Worm (Caenorhabditis elegans): Measurements from ENCODE around the gene pstk-1.

pstk-1 gene

ce11 chrIII:12466310-12466709 is at the start of gene pstk-1:
Gene pstk-1, plus strand, starts transcription at chrIII:12466610.
- no peak for TF ChIP-seq snpc-4 (tag; optimal IDR thresholded peaks at IDR 0.05)
- TF ChIP-seq ceh-82 (tag; optimal IDR thresholded peaks at IDR 0.05), result no peak
- no peak for TF ChIP-seq tag-97 (GFP tag; IDR thresholded peaks at IDR 0.05)
- no peak for TF ChIP-seq egl-27 (tag; optimal IDR thresholded peaks at IDR 0.05)
- TF ChIP-seq zfp-3 (GFP tag; conservative IDR thresholded peaks at IDR 0.05), result no peak
- no peak for TF ChIP-seq spr-3 (GFP tag; optimal IDR thresholded peaks at IDR 0.05)
- no peak for TF ChIP-seq daf-8 (GFP tag; IDR thresholded peaks at IDR 0.05)
- no peak for TF ChIP-seq lin-29 (GFP tag; IDR thresholded peaks at IDR 0.05)
- TF ChIP-seq dmd-6 (GFP tag; IDR thresholded peaks at IDR 0.05), result no peak
- TF ChIP-seq Y105C5A.15 (GFP tag; IDR thresholded peaks at IDR 0.05), result no peak

DNA sequence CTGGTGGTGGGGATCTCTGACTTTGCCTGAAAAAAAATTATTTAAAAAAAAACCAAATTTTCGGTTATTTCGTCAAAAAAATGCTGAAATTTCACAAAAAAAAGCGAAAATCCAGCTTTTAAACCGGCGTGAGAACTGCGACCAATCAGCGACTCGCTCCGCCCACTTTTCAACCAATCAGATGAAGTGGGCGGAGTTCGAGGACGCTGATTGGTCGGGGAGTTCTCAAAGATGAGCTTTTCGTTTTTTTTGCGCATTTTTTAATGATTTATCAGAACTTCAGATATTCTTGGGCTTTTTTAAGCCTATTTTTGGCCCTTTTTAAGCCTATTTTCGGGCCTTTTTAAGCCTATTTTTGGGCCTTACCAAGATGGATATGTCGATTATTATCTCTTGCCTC is 46.2 kb upstream of the pstk-1 start:
- TF ChIP-seq saeg-2 (GFP tag; IDR thresholded peaks at IDR 0.05), result no peak
- TF ChIP-seq ces-1 (GFP tag; optimal IDR thresholded peaks at IDR 0.05), result no peak
- TF ChIP-seq gei-8 (GFP tag; optimal IDR thresholded peaks at IDR 0.05), result no peak
- no peak for TF ChIP-seq jun-1 (tag; optimal IDR thresholded peaks at IDR 0.05)
- TF ChIP-seq F49E8.2 (tag; optimal IDR thresholded peaks at IDR 0.05; ENCODE audit: borderline replicate concordance), result no peak
- no peak for TF ChIP-seq dmd-9 (GFP tag; IDR thresholded peaks at IDR 0.05)
- no peak for TF ChIP-seq Y75B8A.6 (GFP tag; IDR thresholded peaks at IDR 0.05)
- TF ChIP-seq zip-11 (GFP tag; IDR thresholded peaks at IDR 0.05), result no peak
- no peak for TF ChIP-seq mdl-1 (tag; optimal IDR thresholded peaks at IDR 0.05)
- TF ChIP-seq nhr-102 (tag; optimal IDR thresholded peaks at IDR 0.05), result no peak
- TF ChIP-seq Y48G9A.11 (GFP tag; IDR thresholded peaks at IDR 0.05), result no peak
- TF ChIP-seq ztf-7 (tag; optimal IDR thresholded peaks at IDR 0.05), result no peak

DNA sequence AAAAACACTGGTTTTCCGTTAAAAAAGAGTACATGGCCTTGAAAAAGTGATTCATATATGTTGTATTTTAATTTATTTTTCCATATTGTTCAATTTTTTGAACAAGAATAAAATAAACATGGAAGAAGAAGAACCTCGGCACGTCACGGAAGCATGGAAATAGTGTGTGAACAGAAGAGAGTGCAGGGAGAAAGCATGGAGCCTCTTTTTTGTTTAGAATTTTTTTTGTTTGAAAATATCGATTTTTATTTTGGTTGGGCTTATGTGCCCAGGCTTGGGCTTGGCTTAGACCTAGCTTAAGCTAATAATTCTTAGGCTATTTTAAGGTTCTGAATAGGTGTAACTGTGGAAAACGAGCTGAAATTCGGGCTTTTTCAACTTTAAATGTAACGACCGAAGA is 44.7 kb upstream of the pstk-1 start, which contains the start of gene tat-1:
Gene tat-1 (minus strand): TSS at position 11 of the 400 bp plus-strand sequence.
- TF ChIP-seq daf-16 (GFP tag; optimal IDR thresholded peaks at IDR 0.05) (no peak), daf-16 (tag; optimal IDR thresholded peaks at IDR 0.05) (peak; percentile 33), pha-4 (GFP tag; IDR thresholded peaks at IDR 0.05) (no peak), pha-4 (tag; optimal IDR thresholded peaks at IDR 0.05) (peak; percentile 42), D1046.2 (GFP tag; IDR thresholded peaks at IDR 0.05) (no peak)

DNA sequence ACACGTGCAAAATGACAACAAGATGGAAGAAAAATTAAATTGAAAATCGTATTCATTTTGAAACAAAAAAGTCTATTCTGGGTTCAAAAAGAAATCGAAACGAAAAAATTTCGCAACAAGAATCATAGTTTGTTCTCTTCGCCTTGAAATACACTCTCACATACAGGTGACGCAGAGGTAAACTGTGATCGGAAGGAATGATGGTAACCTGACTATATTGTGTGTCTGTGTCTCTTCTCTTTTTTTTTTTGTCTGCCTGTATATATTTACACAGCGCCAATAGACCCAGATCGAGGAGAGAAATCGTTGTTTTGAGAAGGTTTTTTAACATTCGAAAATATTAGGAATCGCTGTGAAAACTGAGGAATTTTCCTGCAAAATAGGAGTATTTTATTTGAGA is 42.3 kb upstream of the pstk-1 start:
- TF ChIP-seq lir-3 (tag; optimal IDR thresholded peaks at IDR 0.05) (no peak), dmd-6 (GFP tag; IDR thresholded peaks at IDR 0.05) (peak; percentile 68), hlh-30 (tag; optimal IDR thresholded peaks at IDR 0.05; ENCODE audit: insufficient read depth) (peak; percentile 85), dve-1 (tag; optimal IDR thresholded peaks at IDR 0.05; ENCODE audit: insufficient read depth) (peak; percentile 72), mxl-3 (GFP tag; optimal IDR thresholded peaks at IDR 0.05) (no peak), F26F4.8 (GFP tag; conservative IDR thresholded peaks at IDR 0.05) (no peak), mes-2 (tag; optimal IDR thresholded peaks at IDR 0.05; ENCODE audit: poor library complexity, severe bottlenecking) (peak; percentile 35), daf-16 (GFP tag; optimal IDR thresholded peaks at IDR 0.05) (no peak), daf-16 (tag; optimal IDR thresholded peaks at IDR 0.05) (peak; percentile 44), unc-62 (GFP tag; optimal IDR thresholded peaks at IDR 0.05 in 1 of 2) (peak in 1 of 2 experiments; percentile 7), unc-62 (tag; optimal IDR thresholded peaks at IDR 0.05) (no peak), nhr-28 (tag; optimal IDR thresholded peaks at IDR 0.05) (peak; percentile 89), mep-1 (tag; optimal IDR thresholded peaks at IDR 0.05) (peak; percentile 41), hlh-11 (tag; optimal IDR thresholded peaks at IDR 0.05) (peak; percentile 66), pqm-1 (tag; optimal IDR thresholded peaks at IDR 0.05) (peak; percentile 70), dpl-1 (GFP tag; optimal IDR thresholded peaks at IDR 0.05) (peak; percentile 49), Y105C5A.15 (GFP tag; IDR thresholded peaks at IDR 0.05) (no peak), lin-1 (GFP tag; IDR thresholded peaks at IDR 0.05) (no peak), pha-4 (GFP tag; IDR thresholded peaks at IDR 0.05) (no peak), pha-4 (tag; optimal IDR thresholded peaks at IDR 0.05) (peak; percentile 63), lsy-2 (tag; optimal IDR thresholded peaks at IDR 0.05) (peak in 1 of 2 experiments; percentile 44), nhr-77 (tag; optimal IDR thresholded peaks at IDR 0.05) (peak; percentile 70), nhr-6 (tag; optimal IDR thresholded peaks at IDR 0.05) (peak; percentile 83), skn-1 (tag; optimal IDR thresholded peaks at IDR 0.05) (no peak)
